Fruit fly (Drosophila melanogaster) S2 (cell line): ENCODE results near the gene Or67c.

Experiments
- CG8478 ChIP-seq: fragments of >200 bp; optimal IDR thresholded peaks from 2 replicates; lab custom pipeline; 2018
- CTCF ChIP-seq, 2 experiments: fragments of >200 bp; optimal IDR thresholded peaks; 2 replicates each; lab custom pipeline; 2018

Or67c gene

DNA sequence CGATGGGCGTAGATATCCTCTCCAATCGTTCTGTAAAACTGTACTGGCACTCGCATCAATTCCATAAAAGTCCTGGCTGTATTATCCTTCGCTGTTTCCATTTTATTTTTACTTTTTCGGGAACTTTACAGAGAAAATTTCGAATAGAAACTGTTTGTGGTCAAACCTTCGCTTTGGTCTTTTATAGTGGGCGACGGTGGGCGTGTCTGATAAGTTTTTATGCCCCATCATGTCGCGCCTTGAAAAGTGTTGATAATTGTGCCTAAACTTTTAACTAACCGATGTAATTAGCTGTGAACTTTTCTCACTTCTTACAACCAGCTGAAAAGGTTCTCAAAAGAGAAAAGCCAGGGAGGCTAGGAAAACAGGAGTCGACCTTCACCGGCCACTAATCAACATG is at the start of gene Or67c:
Gene Or67c (minus strand): TSS at position 101 of the 400 bp plus-strand sequence.
- no peak for TF ChIP-seq CTCF (optimal IDR thresholded peaks at IDR 0.05; lab: Kevin White, UChicago)
- no peak for TF ChIP-seq CG8478

DNA sequence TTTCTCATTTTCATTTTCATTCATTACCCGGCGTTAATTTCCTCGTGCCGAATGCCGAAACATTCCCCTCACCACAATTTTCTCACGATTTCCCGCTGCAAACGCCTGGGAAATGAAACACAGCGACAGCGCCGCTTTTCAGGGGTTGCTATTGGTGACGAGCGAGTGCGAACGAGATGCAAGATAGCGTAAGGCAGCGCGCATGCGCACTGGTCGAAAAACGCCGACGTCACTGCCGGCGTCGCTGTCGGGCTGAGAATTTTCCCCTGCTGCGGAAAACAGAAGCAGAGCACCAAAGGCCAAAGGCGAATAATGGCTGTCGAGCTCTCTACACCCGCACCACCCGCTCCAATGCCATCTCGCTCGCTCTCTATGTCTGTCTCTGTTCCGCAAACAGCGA is 44.9 kb upstream of the Or67c start:
- TF ChIP-seq CG8478: no peak

DNA sequence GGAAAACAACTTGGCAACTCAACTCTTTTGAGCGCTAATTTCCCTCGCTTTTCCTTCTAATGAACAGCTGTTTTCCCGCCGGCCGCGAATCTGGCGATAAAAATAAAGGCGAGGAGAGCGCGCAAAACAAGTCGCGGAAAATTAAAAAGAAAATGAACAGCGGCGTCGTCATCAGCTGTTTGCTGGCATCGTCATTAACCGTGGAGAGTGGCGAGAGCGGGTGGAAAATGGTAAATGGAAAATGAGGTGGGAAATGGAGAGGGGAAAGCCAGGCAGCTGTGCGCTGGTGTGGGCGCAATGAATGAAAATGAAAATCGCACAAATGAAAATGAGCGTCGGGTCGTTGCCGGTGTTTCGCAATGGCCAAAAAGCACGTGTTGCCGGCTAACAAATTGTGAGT is 43.6 kb upstream of the Or67c start:
- TF ChIP-seq CTCF (optimal IDR thresholded peaks at IDR 0.05; lab: Kevin White, UChicago) (no peak), CG8478 (no peak)

DNA sequence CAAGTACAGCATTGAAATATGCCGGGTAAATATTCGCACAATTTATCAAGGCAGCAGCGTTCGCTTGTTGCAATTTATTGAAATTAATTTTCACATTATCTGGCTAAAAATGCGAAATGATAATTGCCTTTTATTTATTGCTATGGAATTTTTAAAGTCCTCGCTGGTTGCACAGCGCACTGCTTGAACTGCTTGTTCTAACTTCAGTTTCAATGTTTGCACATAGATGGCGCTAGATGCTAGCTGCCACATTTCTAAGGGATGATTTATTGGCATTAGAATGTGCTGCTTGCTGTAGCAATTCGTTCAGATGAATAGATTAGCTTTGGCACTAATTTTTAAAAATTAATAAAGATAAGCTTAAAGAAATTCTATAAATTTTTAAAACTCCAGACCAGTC is 40.4 kb upstream of the Or67c start:
- TF ChIP-seq CG8478 (no peak), CTCF (optimal IDR thresholded peaks at IDR 0.05; lab: Kevin White, UChicago) (peak; percentile 94 to 95)

DNA sequence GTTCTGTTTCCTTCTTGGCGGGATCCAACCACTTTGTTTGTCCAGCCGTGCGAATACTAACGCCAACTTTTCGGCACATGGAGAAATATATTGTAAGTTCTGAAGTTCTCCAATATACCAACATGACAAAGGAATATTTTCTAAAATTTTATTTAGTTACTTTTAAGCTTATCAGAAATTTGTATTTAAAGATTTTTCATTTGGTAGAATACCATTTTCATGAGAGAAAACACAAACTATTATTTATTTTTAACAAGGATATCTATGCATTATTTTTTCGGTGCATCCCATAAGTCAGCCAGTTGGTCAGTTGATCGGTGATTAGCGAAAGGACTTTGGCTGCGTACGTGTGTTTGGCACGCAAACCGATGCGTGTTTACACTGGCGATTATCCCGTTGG is 39.4 kb upstream of the Or67c start:
- no peak for TF ChIP-seq CG8478
- no peak for TF ChIP-seq CTCF (optimal IDR thresholded peaks at IDR 0.05; lab: Kevin White, UChicago)

DNA sequence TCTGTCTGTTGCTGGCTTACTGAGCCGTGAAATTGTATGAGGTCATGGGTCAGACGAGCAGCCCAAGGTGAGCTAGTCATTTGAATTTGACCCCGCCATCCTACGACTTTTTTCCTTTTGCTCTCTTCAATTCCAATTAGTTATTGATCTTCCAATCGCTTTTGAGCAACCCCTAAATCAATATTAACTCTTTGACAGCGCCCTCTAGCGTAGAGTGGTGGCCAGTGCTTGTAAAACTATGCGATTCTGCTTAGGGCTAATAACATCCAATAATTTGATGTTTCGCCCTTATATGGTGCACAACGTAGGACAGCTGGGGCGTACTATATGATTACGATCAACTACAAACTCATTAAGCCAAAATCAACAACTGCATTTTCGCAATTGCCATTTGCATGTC is 37.3 kb upstream of the Or67c start:
- TF ChIP-seq CG8478: no peak
- peak; percentile 90 to 93 for TF ChIP-seq CTCF (optimal IDR thresholded peaks at IDR 0.05; lab: Kevin White, UChicago)

DNA sequence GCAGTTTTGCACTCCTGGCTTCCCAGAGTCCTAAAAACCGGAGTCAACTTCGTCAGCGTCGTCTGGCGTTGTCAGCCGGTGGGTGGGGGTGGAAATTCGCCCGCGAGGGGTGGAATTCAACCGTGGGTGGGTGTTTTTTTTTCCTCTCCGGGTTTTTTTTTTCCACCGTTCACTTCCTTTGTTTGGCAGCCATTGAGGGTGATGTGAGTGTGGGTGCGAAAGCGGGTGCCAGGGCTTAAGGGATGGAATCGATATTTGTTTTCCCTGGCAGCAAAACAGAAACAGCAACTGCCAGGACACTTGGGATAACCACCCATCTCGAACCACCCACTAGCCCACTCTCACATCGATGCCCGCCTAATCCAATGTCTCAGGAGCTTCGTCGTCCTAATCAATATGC is 35.0 kb upstream of the Or67c start:
- no peak for TF ChIP-seq CG8478
- no peak for TF ChIP-seq CTCF (optimal IDR thresholded peaks at IDR 0.05; lab: Kevin White, UChicago)

DNA sequence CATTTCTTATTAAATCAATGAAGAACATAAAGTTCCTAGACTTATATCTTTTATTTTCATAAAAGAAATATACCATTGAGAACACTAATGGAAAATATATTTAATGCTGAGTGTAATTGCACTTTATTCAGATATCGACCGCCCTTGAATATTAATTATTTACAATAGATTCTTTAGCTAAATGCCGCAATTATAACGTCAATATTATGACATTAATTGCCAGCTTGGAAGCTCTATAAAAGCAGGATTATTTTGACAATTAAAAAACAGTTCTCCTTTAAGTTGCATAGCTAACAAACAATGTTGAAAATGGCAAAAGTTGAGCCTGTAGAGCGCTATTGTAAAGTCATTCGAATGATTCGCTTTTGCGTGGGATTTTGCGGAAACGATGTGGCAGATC is 28.4 kb upstream of the Or67c start, which contains the start of gene Or67d:
Gene Or67d (plus strand): TSS at position 301 of the 400 bp plus-strand sequence.
- TF ChIP-seq CG8478 (no peak), CTCF (optimal IDR thresholded peaks at IDR 0.05; lab: Kevin White, UChicago) (no peak)

DNA sequence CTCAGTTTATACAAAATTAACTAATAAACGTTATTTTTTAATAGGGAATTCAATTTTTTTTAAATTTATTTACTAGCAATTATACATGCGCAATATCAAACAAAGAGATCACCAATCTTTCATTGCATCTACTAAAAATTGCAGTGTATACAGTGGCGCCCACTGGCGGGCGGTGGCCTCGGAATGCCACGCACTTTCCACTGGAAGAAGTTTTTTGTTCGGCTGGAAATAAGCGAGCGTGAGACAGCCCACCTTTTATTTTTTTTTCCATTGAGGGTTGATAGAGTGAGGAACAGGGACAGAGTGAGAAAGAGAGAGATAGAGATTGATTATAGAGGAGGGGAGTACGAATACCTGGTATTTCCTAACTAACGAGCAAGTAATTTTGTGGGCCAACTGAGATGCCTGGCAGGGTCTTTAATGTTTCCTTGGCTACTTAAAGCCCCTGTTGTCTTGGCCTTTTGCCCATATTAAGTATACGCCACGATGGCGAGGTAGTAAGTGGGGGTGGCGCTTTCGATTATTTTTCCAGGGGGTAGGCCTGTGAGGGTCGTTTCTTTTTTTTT is 27.2 kb upstream of the Or67c start:
- no peak for TF ChIP-seq CG8478
- TF ChIP-seq CTCF (optimal IDR thresholded peaks at IDR 0.05; lab: Kevin White, UChicago): peak; percentile 74 to 85

DNA sequence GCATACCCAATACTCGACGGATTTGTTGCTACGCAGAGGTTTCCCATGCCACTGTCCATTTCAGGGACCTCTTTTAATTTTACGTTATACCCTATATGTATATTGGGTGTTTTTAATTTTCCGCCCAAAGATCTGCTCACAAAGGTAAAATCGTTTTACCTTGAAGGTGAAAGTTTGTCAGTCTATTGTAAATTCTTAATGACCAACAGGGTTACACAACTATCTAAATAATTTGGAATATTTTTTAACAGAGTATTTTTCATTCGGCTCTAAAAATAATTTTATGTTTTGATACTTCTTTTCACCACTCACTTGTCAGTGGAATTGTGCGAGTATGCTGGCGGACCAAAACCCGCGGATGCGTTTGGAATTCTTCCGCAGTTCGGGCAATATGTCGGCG is 23.1 kb upstream of the Or67c start:
- no peak for TF ChIP-seq CTCF (optimal IDR thresholded peaks at IDR 0.05; lab: Kevin White, UChicago)
- no peak for TF ChIP-seq CG8478

DNA sequence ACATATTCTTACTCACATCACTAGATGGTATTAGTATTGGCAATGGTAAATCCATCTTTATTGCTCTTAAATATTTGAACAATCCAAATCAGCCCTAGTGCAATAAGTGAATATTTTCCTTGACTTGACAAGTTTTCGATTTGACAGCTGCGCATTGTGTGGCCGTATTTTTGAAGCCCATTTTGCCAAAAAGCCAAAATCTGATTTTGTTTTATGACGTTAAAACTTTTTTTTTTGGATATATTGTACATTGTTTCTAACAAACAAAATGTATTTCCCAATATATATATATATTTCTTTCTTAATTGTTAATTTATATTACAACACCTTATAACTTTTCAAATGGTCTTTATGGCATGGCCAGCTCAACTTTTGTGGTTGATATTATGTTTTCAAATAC is 22.5 kb upstream of the Or67c start, which contains the start of gene can:
Gene can (minus strand): TSS at position 101 of the 400 bp plus-strand sequence.
- TF ChIP-seq CTCF (optimal IDR thresholded peaks at IDR 0.05; lab: Kevin White, UChicago) (no peak), CG8478 (no peak)

DNA sequence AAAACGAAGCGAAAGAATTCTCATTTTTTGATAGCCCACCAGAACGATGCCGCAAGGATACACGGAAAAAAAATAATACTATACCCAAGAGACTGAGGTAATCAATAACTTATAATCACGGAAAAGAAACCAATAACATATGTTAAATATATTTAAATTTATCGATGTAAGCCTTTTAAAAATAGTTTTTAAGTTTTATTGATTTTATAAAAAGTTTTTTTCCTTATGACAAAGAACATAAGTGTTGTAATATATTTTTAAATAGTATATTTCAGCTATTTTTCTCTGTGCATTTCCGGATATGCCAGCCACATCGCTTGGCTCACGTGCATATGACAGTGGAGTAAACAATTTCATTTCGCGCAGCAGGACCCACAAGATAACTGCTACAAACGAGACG is 18.3 kb upstream of the Or67c start:
- TF ChIP-seq CTCF (optimal IDR thresholded peaks at IDR 0.05; lab: Kevin White, UChicago) (no peak), CG8478 (no peak)

DNA sequence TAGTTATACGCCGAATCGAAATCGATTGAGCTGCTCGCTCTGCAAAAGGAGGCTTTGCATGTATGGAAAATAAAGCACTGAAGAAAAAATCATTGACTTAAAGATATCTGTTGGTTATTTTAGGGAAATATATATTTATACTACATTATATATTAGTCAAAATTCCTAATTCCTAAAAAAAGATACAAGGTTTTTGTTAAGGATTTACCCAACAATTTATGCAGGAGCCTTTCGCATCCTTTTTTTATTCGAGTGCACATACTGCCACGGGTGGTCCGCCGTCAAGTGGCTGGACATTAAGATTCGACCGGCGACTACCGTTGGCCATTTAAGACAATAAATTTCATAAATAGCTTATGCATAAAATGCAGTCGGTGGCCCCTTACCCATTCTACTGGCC is 16.7 kb upstream of the Or67c start:
- TF ChIP-seq CG8478: no peak
- TF ChIP-seq CTCF (optimal IDR thresholded peaks at IDR 0.05; lab: Kevin White, UChicago): no peak

DNA sequence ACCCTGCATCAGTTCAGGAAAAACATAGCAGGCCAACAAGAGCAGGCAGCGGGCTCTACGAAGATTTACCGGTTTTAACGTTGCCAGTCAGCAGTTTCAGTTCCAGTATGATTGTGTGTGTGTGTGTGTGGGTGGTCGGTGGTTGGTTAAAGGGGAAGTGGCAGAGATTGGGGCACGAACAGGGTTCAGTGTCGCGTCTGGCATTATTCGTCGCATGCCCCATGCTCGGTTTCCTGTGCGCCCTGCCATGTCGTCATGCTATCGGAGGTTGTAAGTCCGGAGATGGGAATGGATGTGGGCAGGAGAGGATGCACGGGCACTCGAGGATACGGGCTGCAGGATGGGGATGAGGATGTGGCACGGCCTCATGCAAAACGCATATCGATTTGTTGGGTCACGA is 14.2 kb upstream of the Or67c start:
- no peak for TF ChIP-seq CG8478
- no peak for TF ChIP-seq CTCF (optimal IDR thresholded peaks at IDR 0.05; lab: Kevin White, UChicago)

DNA sequence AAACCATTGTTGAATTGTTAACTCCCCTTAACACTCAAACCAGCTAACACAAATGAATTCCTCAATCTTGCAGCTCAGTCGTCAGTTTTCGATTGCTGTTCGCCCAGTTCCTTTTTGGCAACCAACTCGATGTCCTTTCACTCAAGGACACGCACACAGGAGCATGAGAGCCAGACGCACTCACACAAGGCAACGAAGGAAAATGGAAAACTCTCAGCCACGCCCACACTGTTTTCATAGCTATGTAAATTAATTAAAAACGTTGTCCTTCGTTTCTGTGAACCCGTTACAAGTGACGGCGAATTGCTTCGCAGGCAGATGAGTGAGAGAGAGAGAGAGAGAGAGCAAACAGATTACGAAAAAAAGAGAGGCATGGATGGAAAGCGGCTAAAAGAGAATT is 9.6 kb upstream of the Or67c start:
- TF ChIP-seq CG8478: no peak
- no peak for TF ChIP-seq CTCF (optimal IDR thresholded peaks at IDR 0.05; lab: Kevin White, UChicago)

DNA sequence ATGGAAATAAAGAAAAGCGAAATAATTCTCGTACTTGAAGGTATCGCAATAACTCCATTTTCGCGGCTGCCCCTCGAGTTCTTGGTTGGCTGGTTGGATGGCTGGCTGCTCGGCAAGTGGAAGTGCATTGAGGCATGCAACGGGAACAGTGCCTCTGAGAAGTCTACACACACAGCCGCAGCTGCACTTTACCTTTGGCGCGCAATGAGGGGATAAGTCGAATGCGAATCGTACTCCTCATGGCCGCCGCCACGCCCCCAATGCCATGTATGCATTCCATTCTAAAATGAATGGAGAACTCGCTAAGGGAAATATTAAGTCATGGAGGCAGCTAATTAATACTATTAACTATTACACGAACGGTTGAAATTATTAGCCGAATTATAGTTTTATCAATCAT is 5.3 kb upstream of the Or67c start:
- TF ChIP-seq CTCF (optimal IDR thresholded peaks at IDR 0.05; lab: Kevin White, UChicago): no peak
- no peak for TF ChIP-seq CG8478

DNA sequence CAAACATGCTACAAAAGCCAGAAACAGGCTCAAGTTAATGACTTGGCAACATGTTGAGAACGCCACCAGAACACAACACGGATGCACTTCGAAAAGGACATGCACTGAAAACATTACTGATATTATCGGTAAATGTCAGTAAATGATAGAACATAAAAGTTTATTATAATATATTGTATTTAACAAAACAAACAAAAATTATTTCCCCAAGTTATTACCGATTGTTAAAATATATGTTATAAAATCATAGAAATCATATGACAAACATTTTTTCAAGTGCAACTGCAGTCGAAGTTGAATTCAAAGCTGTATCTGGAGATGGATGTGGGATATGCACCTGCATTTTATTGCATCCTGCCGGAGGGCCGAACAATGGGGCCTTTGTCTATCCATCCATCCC is 3.1 kb upstream of the Or67c start:
- TF ChIP-seq CTCF (optimal IDR thresholded peaks at IDR 0.05; lab: Kevin White, UChicago) (no peak), CG8478 (no peak)

DNA sequence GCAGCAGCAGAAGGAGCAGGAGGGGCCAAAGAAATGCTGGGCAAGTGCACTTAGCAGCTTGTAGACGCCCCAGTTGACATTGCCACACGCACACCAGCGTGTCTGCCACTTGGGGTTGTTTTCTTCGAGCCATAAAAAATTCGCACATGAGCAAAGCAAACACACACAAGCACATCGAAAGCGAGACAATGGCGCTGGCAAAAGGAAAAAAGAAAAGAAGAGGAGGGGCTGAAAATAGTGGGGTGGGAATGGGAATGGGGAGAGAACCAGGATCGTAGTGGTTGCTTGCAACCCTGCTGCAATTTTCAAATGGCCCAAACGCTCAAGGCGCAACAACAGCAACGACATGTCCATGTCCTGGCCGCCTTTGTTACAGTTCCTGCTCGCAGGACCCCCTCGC is 2.6 kb upstream of the Or67c start:
- TF ChIP-seq CG8478: no peak
- TF ChIP-seq CTCF (optimal IDR thresholded peaks at IDR 0.05; lab: Kevin White, UChicago): peak in 1 of 2 experiments; percentile 16
